Fruit fly (Drosophila melanogaster) whole organism, embryonic: ENCODE measurements around the gene CG42272.
A peak's percentile ranks its signal among the peaks of the same experiment; 100 is the strongest.

Experiments
- Adf1 ChIP-seq: fragments of 200-800 bp; sonication (Bioruptor generic); IDR thresholded peaks from 2 replicates; pipeline ENCODE4 v1.3.6; 2022; ENCODE audit warnings: missing biosample characterization, missing genetic modification characterization
- Aef1 ChIP-seq: fragments of 200-800 bp; sonication (Bioruptor generic); IDR thresholded peaks from 3 replicates; pipeline ENCODE4 v1.3.6; 2022; ENCODE audit warnings: missing biosample characterization, missing genetic modification characterization
- Bteb2 ChIP-seq: fragments of 200-800 bp; sonication (Bioruptor generic); optimal IDR thresholded peaks from 2 replicates; lab custom pipeline; 2016; ENCODE audit warnings: missing biosample characterization, missing genetic modification characterization
- CG11093 ChIP-seq: fragments of 200-800 bp; sonication (Bioruptor generic); IDR thresholded peaks from 3 replicates; pipeline ENCODE4 v1.3.6; 2022; ENCODE audit warnings: missing biosample characterization, missing genetic modification characterization
- CG11723 ChIP-seq: fragments of 200-800 bp; sonication (Bioruptor generic); optimal IDR thresholded peaks from 2 replicates; lab custom pipeline; 2017; ENCODE audit warnings: missing biosample characterization, mild to moderate bottlenecking, missing genetic modification characterization
- CG12659 ChIP-seq: fragments of 200-800 bp; sonication (Bioruptor generic); optimal IDR thresholded peaks from 3 replicates; lab custom pipeline; 2017; ENCODE audit warnings: mild to moderate bottlenecking, missing biosample characterization, missing genetic modification reagents, missing genetic modification characterization
- CG14050 ChIP-seq: fragments of 200-800 bp; sonication (Bioruptor generic); IDR thresholded peaks from 3 replicates; pipeline ENCODE4 v1.3.6; 2022; ENCODE audit warnings: missing biosample characterization, missing genetic modification characterization
- CG18476 ChIP-seq: fragments of 200-800 bp; sonication (Bioruptor generic); optimal IDR thresholded peaks from 2 replicates; lab custom pipeline; 2016; ENCODE audit warnings: missing biosample characterization, mild to moderate bottlenecking, missing genetic modification characterization
- CG2199 ChIP-seq: fragments of 200-800 bp; sonication (Bioruptor generic); IDR thresholded peaks from 3 replicates; pipeline ENCODE4 v1.3.6; 2022; ENCODE audit warnings: missing biosample characterization, missing genetic modification characterization
- CG2712 ChIP-seq: fragments of 200-800 bp; optimal IDR thresholded peaks from 3 replicates; lab custom pipeline; 2019; ENCODE audit warnings: missing biosample characterization, mild to moderate bottlenecking, missing genetic modification characterization, moderate library complexity
- CG30403 ChIP-seq: fragments of 200-800 bp; sonication (Bioruptor generic); optimal IDR thresholded peaks from 3 replicates; lab custom pipeline; 2016; ENCODE audit warnings: missing biosample characterization, missing genetic modification characterization
- CG32767 ChIP-seq: fragments of 200-800 bp; sonication (Bioruptor generic); IDR thresholded peaks from 2 replicates; pipeline ENCODE4 v1.3.6; 2022; ENCODE audit warnings: missing biosample characterization, missing genetic modification characterization
- CG43689 ChIP-seq: fragments of 200-800 bp; sonication (Bioruptor generic); IDR thresholded peaks from 2 replicates; pipeline ENCODE4 v1.3.6; 2022; ENCODE audit warnings: missing biosample characterization, missing genetic modification characterization
- CG4707 ChIP-seq: fragments of 200-800 bp; sonication (Bioruptor generic); optimal IDR thresholded peaks from 2 replicates; lab custom pipeline; 2018; ENCODE audit warnings: missing biosample characterization, mild to moderate bottlenecking, missing genetic modification characterization, moderate library complexity
- CG4820 ChIP-seq: fragments of 200-800 bp; sonication (Bioruptor generic); optimal IDR thresholded peaks from 3 replicates; lab custom pipeline; 2016; ENCODE audit warnings: missing biosample characterization, missing genetic modification characterization
- CG7786 ChIP-seq: fragments of 200-800 bp; sonication (Bioruptor generic); optimal IDR thresholded peaks from 2 replicates; lab custom pipeline; 2016; ENCODE audit warnings: missing biosample characterization, missing genetic modification characterization
- CG9215 ChIP-seq: fragments of 200-800 bp; sonication (Bioruptor generic); IDR thresholded peaks from 2 replicates; pipeline ENCODE4 v1.3.6; 2022; ENCODE audit warnings: missing biosample characterization, missing genetic modification characterization
- CG9932 ChIP-seq: fragments of 200-800 bp; sonication (Bioruptor generic); IDR thresholded peaks from 2 replicates; pipeline ENCODE4 v1.3.6; 2022; ENCODE audit warnings: missing biosample characterization, missing genetic modification characterization
- CTCF ChIP-seq: fragments of 200-800 bp; sonication (Bioruptor generic); optimal IDR thresholded peaks from 2 replicates; lab custom pipeline; 2017; ENCODE audit warnings: missing biosample characterization, mild to moderate bottlenecking, missing genetic modification characterization, moderate library complexity
- D19A ChIP-seq: fragments of 200-800 bp; optimal IDR thresholded peaks from 3 replicates; lab custom pipeline; 2019; ENCODE audit warnings: missing biosample characterization, mild to moderate bottlenecking, missing genetic modification characterization, moderate library complexity
- Dbx ChIP-seq: fragments of 200-800 bp; sonication (Bioruptor generic); IDR thresholded peaks from 3 replicates; pipeline ENCODE4 v1.3.6; 2022; ENCODE audit warnings: missing biosample characterization, missing genetic modification characterization
- Fer1 ChIP-seq: fragments of 200-800 bp; sonication (Bioruptor generic); optimal IDR thresholded peaks from 2 replicates; lab custom pipeline; 2017; ENCODE audit warnings: missing biosample characterization, mild to moderate bottlenecking, missing genetic modification characterization
- HHEX ChIP-seq: fragments of 200-800 bp; sonication (Bioruptor generic); optimal IDR thresholded peaks from 3 replicates; lab custom pipeline; 2017; ENCODE audit warnings: missing biosample characterization, mild to moderate bottlenecking, missing genetic modification characterization, missing genetic modification reagents
- Hand ChIP-seq: fragments of 200-800 bp; sonication (Bioruptor generic); optimal IDR thresholded peaks from 2 replicates; lab custom pipeline; 2017; ENCODE audit warnings: mild to moderate bottlenecking, missing biosample characterization, missing genetic modification reagents, missing genetic modification characterization
- Myb ChIP-seq: fragments of 200-800 bp; sonication (Bioruptor generic); optimal IDR thresholded peaks from 2 replicates; lab custom pipeline; 2016; ENCODE audit warnings: missing biosample characterization, missing genetic modification characterization
- PHDP ChIP-seq: fragments of 200-800 bp; sonication (Bioruptor generic); optimal IDR thresholded peaks from 3 replicates; lab custom pipeline; 2018; ENCODE audit warnings: missing biosample characterization, mild to moderate bottlenecking, missing genetic modification characterization, moderate library complexity
- Ravus ChIP-seq: fragments of 200-800 bp; sonication (Bioruptor generic); IDR thresholded peaks from 2 replicates; pipeline ENCODE4 v1.3.6; 2022; ENCODE audit warnings: missing biosample characterization, missing genetic modification characterization
- Rfx ChIP-seq: fragments of 200-800 bp; sonication (Bioruptor generic); IDR thresholded peaks from 2 replicates; pipeline ENCODE4 v1.3.6; 2022; ENCODE audit warnings: missing biosample characterization, missing genetic modification characterization
- Sox102F ChIP-seq: fragments of 200-800 bp; sonication (Bioruptor generic); optimal IDR thresholded peaks from 2 replicates; lab custom pipeline; 2018; ENCODE audit warnings: missing biosample characterization, mild to moderate bottlenecking, missing genetic modification characterization, moderate library complexity
- aop ChIP-seq: fragments of 200-800 bp; sonication (Bioruptor generic); IDR thresholded peaks from 2 replicates; pipeline ENCODE4 v1.3.6; 2022; ENCODE audit warnings: missing biosample characterization, missing genetic modification characterization
- bab2 ChIP-seq: fragments of 200-800 bp; sonication (Bioruptor generic); optimal IDR thresholded peaks from 2 replicates; lab custom pipeline; 2016; ENCODE audit warnings: missing biosample characterization, missing genetic modification characterization
- bigmax ChIP-seq: fragments of 200-800 bp; sonication (Bioruptor generic); optimal IDR thresholded peaks from 2 replicates; lab custom pipeline; 2018; ENCODE audit warnings: missing biosample characterization, mild to moderate bottlenecking, missing genetic modification characterization
- cas ChIP-seq: fragments of 200-800 bp; sonication (Bioruptor generic); IDR thresholded peaks from 2 replicates; pipeline ENCODE4 v1.3.6; 2022; ENCODE audit warnings: missing biosample characterization, missing genetic modification characterization
- chif ChIP-seq, 2 experiments: fragments of 200-800 bp; sonication (Bioruptor generic); optimal IDR thresholded peaks; 3 replicates each; lab custom pipeline; 2016; ENCODE audit warnings: missing biosample characterization in 2 of 2, missing genetic modification characterization in 2 of 2
- dimm ChIP-seq: fragments of 200-800 bp; sonication (Bioruptor generic); IDR thresholded peaks from 2 replicates; pipeline ENCODE4 v1.3.6; 2022; ENCODE audit warnings: missing biosample characterization, missing genetic modification characterization
- dmrt11E ChIP-seq: fragments of 200-800 bp; sonication (Bioruptor generic); optimal IDR thresholded peaks from 3 replicates; lab custom pipeline; 2018; ENCODE audit warnings: missing biosample characterization, mild to moderate bottlenecking, missing genetic modification characterization, moderate library complexity
- dmrt99B ChIP-seq: fragments of 200-800 bp; sonication (Bioruptor generic); optimal IDR thresholded peaks from 2 replicates; lab custom pipeline; 2018; ENCODE audit warnings: missing biosample characterization, mild to moderate bottlenecking, missing genetic modification characterization, moderate library complexity
- fd3F ChIP-seq: fragments of 200-800 bp; sonication (Bioruptor generic); optimal IDR thresholded peaks from 2 replicates; lab custom pipeline; 2018; ENCODE audit warnings: missing biosample characterization, mild to moderate bottlenecking, missing genetic modification characterization, moderate library complexity
- hbn ChIP-seq: fragments of 200-800 bp; sonication (Bioruptor generic); IDR thresholded peaks from 2 replicates; pipeline ENCODE4 v1.3.6; 2022; ENCODE audit warnings: missing biosample characterization, missing genetic modification characterization; ENCODE audit not compliant: partially characterized antibody
- luna ChIP-seq: fragments of 200-800 bp; sonication (Bioruptor generic); optimal IDR thresholded peaks from 2 replicates; lab custom pipeline; 2016; ENCODE audit warnings: missing biosample characterization, missing genetic modification characterization
- maf-S ChIP-seq: fragments of 200-800 bp; sonication (Bioruptor generic); optimal IDR thresholded peaks from 2 replicates; lab custom pipeline; 2016; ENCODE audit warnings: missing biosample characterization, missing genetic modification characterization
- mam ChIP-seq: fragments of 200-800 bp; sonication (Bioruptor generic); optimal IDR thresholded peaks from 3 replicates; lab custom pipeline; 2016; ENCODE audit warnings: missing biosample characterization, missing genetic modification characterization
- nau ChIP-seq: fragments of 200-800 bp; sonication (Bioruptor generic); optimal IDR thresholded peaks from 3 replicates; lab custom pipeline; 2017; ENCODE audit warnings: missing biosample characterization, mild to moderate bottlenecking, missing genetic modification characterization, missing genetic modification reagents
- salm ChIP-seq: fragments of 200-800 bp; sonication (Bioruptor generic); optimal IDR thresholded peaks from 2 replicates; lab custom pipeline; 2018; ENCODE audit warnings: missing biosample characterization, mild to moderate bottlenecking, missing genetic modification characterization
- shn ChIP-seq: fragments of 200-800 bp; sonication (Bioruptor generic); optimal IDR thresholded peaks from 3 replicates; lab custom pipeline; 2016; ENCODE audit warnings: missing biosample characterization, missing genetic modification characterization
- sisA ChIP-seq: fragments of 200-800 bp; sonication (Bioruptor generic); IDR thresholded peaks from 2 replicates; pipeline ENCODE4 v1.3.6; 2022; ENCODE audit warnings: missing biosample characterization, missing genetic modification characterization
- slbo ChIP-seq: fragments of 200-800 bp; sonication (Bioruptor generic); IDR thresholded peaks from 2 replicates; pipeline ENCODE4 v1.3.6; 2022; ENCODE audit warnings: missing biosample characterization, missing genetic modification characterization
- ssp ChIP-seq: fragments of 200-800 bp; sonication (Bioruptor generic); IDR thresholded peaks from 2 replicates; pipeline ENCODE4 v1.3.6; 2022; ENCODE audit warnings: missing biosample characterization, missing genetic modification characterization
- unc-4 ChIP-seq: fragments of 200-800 bp; sonication (Bioruptor generic); IDR thresholded peaks from 2 replicates; pipeline ENCODE4 v1.3.6; 2022; ENCODE audit warnings: missing biosample characterization, missing genetic modification characterization; ENCODE audit not compliant: partially characterized antibody
- zf30C ChIP-seq: fragments of 200-800 bp; sonication (Bioruptor generic); optimal IDR thresholded peaks from 3 replicates; lab custom pipeline; 2018; ENCODE audit warnings: missing biosample characterization, mild to moderate bottlenecking, missing genetic modification characterization

The CG42272 gene

dm6 chr3L:5813016-5813415 is 10.2 kb downstream of the CG42272 start, which contains the start of gene mad2 (continued):
- TF ChIP-seq maf-S (GFP tag; lab: Kevin White, UChicago): peak; percentile 5
- TF ChIP-seq ssp (GFP tag; lab: Robert Waterston, UW): 0 out of 2 replicates have a peak, but pooled peaks have one; percentile 25
- TF ChIP-seq D19A (tag; lab: Kevin White, UChicago): no peak
- TF ChIP-seq cas (GFP tag; lab: Robert Waterston, UW): 0 out of 2 replicates have a peak, but pooled peaks have one; percentile 18
- no peak for TF ChIP-seq CG14050
- no peak for TF ChIP-seq nau (GFP tag; lab: Kevin White, UChicago)
- TF ChIP-seq Aef1 (GFP tag; lab: Robert Waterston, UW): no peak
- peak; percentile 31 for TF ChIP-seq CG2712
- no peak for TF ChIP-seq CG9215 (GFP tag; lab: Robert Waterston, UW)
- no peak for TF ChIP-seq sisA (GFP tag; lab: Robert Waterston, UW)
- no peak for TF ChIP-seq CG32767 (GFP tag; lab: Robert Waterston, UW)
- TF ChIP-seq salm: no peak
- TF ChIP-seq Hand (GFP tag; lab: Kevin White, UChicago): no peak
- TF ChIP-seq fd3F (GFP tag; lab: Kevin White, UChicago): no peak
- no peak for TF ChIP-seq Sox102F (GFP tag; lab: Kevin White, UChicago)
- peak; percentile 9 to 28 for TF ChIP-seq chif (GFP tag; optimal IDR thresholded peaks at IDR 0.05; lab: Kevin White, UChicago)

dm6 chr3L:5817177-5817576 is 14.3 kb downstream of the CG42272 start:
- no peak for TF ChIP-seq bigmax (GFP tag; lab: Kevin White, UChicago)
- no peak for TF ChIP-seq hbn
- TF ChIP-seq zf30C: peak; percentile 54
- TF ChIP-seq Fer1 (GFP tag; lab: Kevin White, UChicago): no peak
- TF ChIP-seq CG43689 (GFP tag; lab: Robert Waterston, UW): no peak
- no peak for TF ChIP-seq CG4707 (GFP tag; lab: Kevin White, UChicago)
- peak; percentile 69 for TF ChIP-seq dmrt11E
- TF ChIP-seq CG2712: no peak
- TF ChIP-seq Adf1 (GFP tag; lab: Robert Waterston, UW): no peak
- no peak for TF ChIP-seq shn (GFP tag; lab: Kevin White, UChicago)
- peak; percentile 34; the same call in 1 of the 3 replicates for TF ChIP-seq CG2199
- TF ChIP-seq CG18476 (GFP tag; lab: Kevin White, UChicago): no peak

dm6 chr3L:5819310-5819709 is 16.5 kb downstream of the CG42272 start:
- TF ChIP-seq CG12659 (GFP tag; lab: Kevin White, UChicago): peak; percentile 3
- TF ChIP-seq slbo (GFP tag; lab: Robert Waterston, UW): peak; percentile 72
- no peak for TF ChIP-seq CG4820 (GFP tag; lab: Kevin White, UChicago)
- peak; percentile 57 for TF ChIP-seq mam (GFP tag; lab: Kevin White, UChicago)
- peak; percentile 56; the same call in 1 of the 2 replicates for TF ChIP-seq CG9932 (GFP tag; lab: Robert Waterston, UW)
- TF ChIP-seq aop: no peak
- TF ChIP-seq Dbx (GFP tag; lab: Robert Waterston, UW): 0 out of 3 replicates have a peak, but pooled peaks have one; percentile 25
- no peak for TF ChIP-seq CTCF (GFP tag; lab: Kevin White, UChicago)
- TF ChIP-seq CG11723 (GFP tag; lab: Kevin White, UChicago): no peak
- peak; percentile 6 for TF ChIP-seq luna
- peak; percentile 44 for TF ChIP-seq PHDP (tag; lab: Kevin White, UChicago)
- TF ChIP-seq CG11093 (GFP tag; lab: Robert Waterston, UW): no peak
- TF ChIP-seq unc-4 (GFP tag; lab: Robert Waterston, UW): no peak
- TF ChIP-seq dimm (GFP tag; lab: Robert Waterston, UW): 0 out of 2 replicates have a peak, but pooled peaks have one; percentile 11
- TF ChIP-seq Ravus (GFP tag; lab: Robert Waterston, UW): no peak
- peak; percentile 18 for TF ChIP-seq bab2
- TF ChIP-seq HHEX (GFP tag; lab: Kevin White, UChicago): peak; percentile 20
- peak; percentile 28 for TF ChIP-seq CG7786 (GFP tag; lab: Kevin White, UChicago)
- peak; percentile 4 for TF ChIP-seq Myb (GFP tag; lab: Kevin White, UChicago)
- TF ChIP-seq Rfx: peak; percentile 55; the same call in 1 of the 2 replicates
- peak; percentile 31 for TF ChIP-seq dmrt99B (tag; lab: Kevin White, UChicago)
- peak; percentile 40 for TF ChIP-seq CG30403
- peak; percentile 10 for TF ChIP-seq dmrt11E
- no peak for TF ChIP-seq Bteb2
